Worm (Caenorhabditis elegans) whole organism, L4/young adult: ENCODE data around the gene cct-6.

Experiments
- W03F9.2 ChIP-seq: fragments of 150-350 bp; optimal IDR thresholded peaks from 2 replicates; lab custom pipeline; 2014; ENCODE audit warnings: missing biosample characterization, missing genetic modification characterization
- dao-5 ChIP-seq: sonication (generic microtip); optimal IDR thresholded peaks from 2 replicates; lab custom pipeline; 2016; ENCODE audit warnings: missing genotype, missing genetic modification characterization, moderate library complexity, missing compliant biosample characterization
- him-1 ChIP-seq: sonication (generic microtip); optimal IDR thresholded peaks from 2 replicates; lab custom pipeline; 2016; ENCODE audit warnings: missing genotype, missing genetic modification reagents, missing genetic modification characterization, missing compliant biosample characterization

- TF ChIP-seq him-1 (tag; lab: Kevin White, UChicago) (no peak), dao-5 (tag; lab: Kevin White, UChicago) (no peak), W03F9.2 (no peak)
Observed at ce11 chrIII:5902558-5902957, 47.1 kb upstream of the cct-6 start.
